Fruit fly (Drosophila melanogaster) whole organism, embryonic: ENCODE data around the gene CG15577.

Experiments used
- CG10321 ChIP-seq: fragments of 200-800 bp; sonication (Bioruptor generic); IDR thresholded peaks from 2 replicates; pipeline ENCODE4 v1.3.6; 2022; ENCODE audit warnings: missing biosample characterization, missing genetic modification characterization
- CG10959 ChIP-seq: fragments of 200-800 bp; sonication (Bioruptor generic); IDR thresholded peaks from 2 replicates; pipeline ENCODE4 v1.3.6; 2022; ENCODE audit warnings: missing biosample characterization, missing genetic modification characterization
- CG10979 ChIP-seq: fragments of 200-800 bp; sonication (Bioruptor generic); optimal IDR thresholded peaks from 2 replicates; lab custom pipeline; 2018; ENCODE audit warnings: missing biosample characterization, mild to moderate bottlenecking, missing genetic modification characterization, moderate library complexity
- CG11504 ChIP-seq: fragments of 200-800 bp; sonication (Bioruptor generic); optimal IDR thresholded peaks from 3 replicates; lab custom pipeline; 2019; ENCODE audit warnings: missing biosample characterization, mild to moderate bottlenecking, missing genetic modification characterization, moderate library complexity
- CG11695 ChIP-seq: fragments of 200-800 bp; sonication (Bioruptor generic); IDR thresholded peaks from 3 replicates; pipeline ENCODE4 v1.3.6; 2022; ENCODE audit warnings: missing biosample characterization, missing genetic modification characterization
- CG12299 ChIP-seq: fragments of 200-800 bp; sonication (Bioruptor generic); optimal IDR thresholded peaks from 2 replicates; lab custom pipeline; 2018; ENCODE audit warnings: missing biosample characterization, mild to moderate bottlenecking, missing genetic modification characterization
- CG13123 ChIP-seq: fragments of 200-800 bp; sonication (Bioruptor generic); optimal IDR thresholded peaks from 2 replicates; lab custom pipeline; 2016; ENCODE audit warnings: missing biosample characterization, missing genetic modification characterization
- CG18599 ChIP-seq: fragments of 200-800 bp; sonication (Bioruptor generic); optimal IDR thresholded peaks from 3 replicates; lab custom pipeline; 2017; ENCODE audit warnings: missing biosample characterization, missing genetic modification characterization, mild to moderate bottlenecking, moderate library complexity, missing genetic modification reagents
- CG2116 ChIP-seq: fragments of 200-800 bp; sonication (Bioruptor generic); optimal IDR thresholded peaks from 3 replicates; lab custom pipeline; 2018; ENCODE audit warnings: missing biosample characterization, mild to moderate bottlenecking, missing genetic modification characterization
- CG2875 ChIP-seq: fragments of 200-800 bp; sonication (Bioruptor generic); optimal IDR thresholded peaks from 2 replicates; lab custom pipeline; 2017; ENCODE audit warnings: missing biosample characterization, mild to moderate bottlenecking, missing genetic modification characterization, missing genetic modification reagents
- CG31365 ChIP-seq: fragments of 200-800 bp; sonication (Bioruptor generic); optimal IDR thresholded peaks from 2 replicates; lab custom pipeline; 2018; ENCODE audit warnings: missing biosample characterization, mild to moderate bottlenecking, missing genetic modification characterization
- CG3281 ChIP-seq: fragments of 200-800 bp; sonication (Bioruptor generic); optimal IDR thresholded peaks from 3 replicates; lab custom pipeline; 2017; ENCODE audit warnings: missing biosample characterization, mild to moderate bottlenecking, missing genetic modification characterization
- CG3847 ChIP-seq: fragments of 200-800 bp; sonication (Bioruptor generic); IDR thresholded peaks from 2 replicates; pipeline ENCODE4 v1.3.6; 2022; ENCODE audit warnings: missing biosample characterization, missing genetic modification characterization
- CG5245 ChIP-seq: fragments of 200-800 bp; sonication (Bioruptor generic); optimal IDR thresholded peaks from 3 replicates; lab custom pipeline; 2016; ENCODE audit warnings: missing biosample characterization, missing genetic modification characterization
- CG5953 ChIP-seq: fragments of 200-800 bp; sonication (Bioruptor generic); IDR thresholded peaks from 2 replicates; pipeline ENCODE4 v1.3.6; 2022; ENCODE audit warnings: missing biosample characterization, missing genetic modification characterization
- CG6272 ChIP-seq: fragments of 200-800 bp; sonication (Bioruptor generic); IDR thresholded peaks from 2 replicates; pipeline ENCODE4 v1.3.6; 2022; ENCODE audit warnings: missing biosample characterization, missing genetic modification characterization
- CG7271 ChIP-seq: fragments of 200-800 bp; sonication (Bioruptor generic); optimal IDR thresholded peaks from 2 replicates; lab custom pipeline; 2018; ENCODE audit warnings: missing biosample characterization, mild to moderate bottlenecking, missing genetic modification characterization, moderate library complexity
- CG7556 ChIP-seq: fragments of 200-800 bp; sonication (Bioruptor generic); optimal IDR thresholded peaks from 2 replicates; lab custom pipeline; 2017; ENCODE audit warnings: missing biosample characterization, mild to moderate bottlenecking, missing genetic modification characterization
- Dek ChIP-seq: fragments of 200-800 bp; sonication (Bioruptor generic); optimal IDR thresholded peaks from 3 replicates; lab custom pipeline; 2019; ENCODE audit warnings: missing biosample characterization, mild to moderate bottlenecking, missing genetic modification characterization, moderate library complexity
- E2f1 ChIP-seq: fragments of 200-800 bp; sonication (Bioruptor generic); IDR thresholded peaks from 2 replicates; pipeline ENCODE4 v1.3.6; 2022; ENCODE audit warnings: missing biosample characterization, missing genetic modification characterization
- Gug ChIP-seq: fragments of 200-800 bp; sonication (Bioruptor generic); IDR thresholded peaks from 4 replicates; pipeline ENCODE4 v1.3.6; 2022; ENCODE audit warnings: missing biosample characterization, missing genetic modification characterization
- Hr51 ChIP-seq, 2 experiments: fragments of 200-800 bp; sonication (Bioruptor generic); optimal IDR thresholded peaks; 2 replicates in 1 of 2; 3 replicates in 1 of 2; lab custom pipeline; 2016 to 2018; ENCODE audit warnings: missing biosample characterization in 2 of 2, missing genetic modification characterization in 2 of 2, mild to moderate bottlenecking in 1 of 2, moderate library complexity in 1 of 2
- Lim3 ChIP-seq: fragments of 200-800 bp; sonication (Bioruptor generic); IDR thresholded peaks from 2 replicates; pipeline ENCODE4 v1.3.6; 2022; ENCODE audit warnings: missing biosample characterization, missing genetic modification characterization
- Lpt ChIP-seq: fragments of >200 bp; optimal IDR thresholded peaks from 2 replicates; lab custom pipeline; 2018; ENCODE audit warnings: missing biosample characterization, missing genetic modification characterization
- Meics ChIP-seq: fragments of 200-800 bp; sonication (Bioruptor generic); optimal IDR thresholded peaks from 2 replicates; lab custom pipeline; 2017; ENCODE audit warnings: missing biosample characterization, mild to moderate bottlenecking, missing genetic modification characterization
- NFAT ChIP-seq: fragments of 200-800 bp; sonication (Bioruptor generic); IDR thresholded peaks from 2 replicates; pipeline ENCODE4 v1.3.6; 2022; ENCODE audit warnings: missing biosample characterization, missing genetic modification characterization
- Ptx1 ChIP-seq: fragments of 200-800 bp; sonication (Bioruptor generic); IDR thresholded peaks from 2 replicates; pipeline ENCODE4 v1.3.6; 2022; ENCODE audit warnings: missing biosample characterization, missing genetic modification characterization
- Sox102F ChIP-seq: fragments of 200-800 bp; sonication (Bioruptor generic); optimal IDR thresholded peaks from 2 replicates; lab custom pipeline; 2018; ENCODE audit warnings: missing biosample characterization, mild to moderate bottlenecking, missing genetic modification characterization, moderate library complexity
- Xrp1 ChIP-seq: fragments of 200-800 bp; sonication (Bioruptor generic); IDR thresholded peaks from 2 replicates; pipeline ENCODE4 v1.3.6; 2022; ENCODE audit warnings: missing biosample characterization, missing genetic modification characterization
- ap ChIP-seq: fragments of 200-800 bp; sonication (Bioruptor generic); IDR thresholded peaks from 2 replicates; pipeline ENCODE4 v1.3.6; 2022; ENCODE audit warnings: missing biosample characterization, missing genetic modification characterization
- az2 ChIP-seq: fragments of 200-800 bp; sonication (Bioruptor generic); optimal IDR thresholded peaks from 3 replicates; lab custom pipeline; 2016; ENCODE audit warnings: missing biosample characterization, missing genetic modification characterization
- bab2 ChIP-seq: fragments of 200-800 bp; sonication (Bioruptor generic); optimal IDR thresholded peaks from 2 replicates; lab custom pipeline; 2016; ENCODE audit warnings: missing biosample characterization, missing genetic modification characterization
- dan ChIP-seq: fragments of 200-800 bp; sonication (Bioruptor generic); IDR thresholded peaks from 2 replicates; pipeline ENCODE4 v1.3.6; 2022; ENCODE audit warnings: missing biosample characterization, missing genetic modification characterization
- dmrt99B ChIP-seq: fragments of 200-800 bp; sonication (Bioruptor generic); optimal IDR thresholded peaks from 2 replicates; lab custom pipeline; 2018; ENCODE audit warnings: missing biosample characterization, mild to moderate bottlenecking, missing genetic modification characterization, moderate library complexity
- fd102C ChIP-seq: fragments of 200-800 bp; sonication (Bioruptor generic); optimal IDR thresholded peaks from 2 replicates; lab custom pipeline; 2018; ENCODE audit warnings: missing biosample characterization, mild to moderate bottlenecking, missing genetic modification characterization, moderate library complexity
- gsb ChIP-seq: fragments of 200-800 bp; sonication (Bioruptor generic); IDR thresholded peaks from 2 replicates; pipeline ENCODE4 v1.3.6; 2022; ENCODE audit warnings: missing biosample characterization, missing genetic modification characterization
- kah ChIP-seq: fragments of 200-800 bp; sonication (Bioruptor generic); optimal IDR thresholded peaks from 2 replicates; lab custom pipeline; 2018; ENCODE audit warnings: missing biosample characterization, mild to moderate bottlenecking, missing genetic modification characterization
- kay ChIP-seq: fragments of 200-800 bp; sonication (Bioruptor generic); optimal IDR thresholded peaks from 2 replicates; lab custom pipeline; 2016; ENCODE audit warnings: missing biosample characterization, missing genetic modification characterization
- nerfin-1 ChIP-seq: fragments of 200-800 bp; sonication (Bioruptor generic); optimal IDR thresholded peaks from 3 replicates; lab custom pipeline; 2019; ENCODE audit warnings: missing biosample characterization, mild to moderate bottlenecking, missing genetic modification characterization, moderate library complexity
- nmo ChIP-seq: fragments of 200-800 bp; sonication (Bioruptor generic); optimal IDR thresholded peaks from 2 replicates; lab custom pipeline; 2018; ENCODE audit warnings: missing biosample characterization, mild to moderate bottlenecking, missing genetic modification characterization, moderate library complexity
- pros ChIP-seq: fragments of 200-800 bp; sonication (Bioruptor generic); optimal IDR thresholded peaks from 3 replicates; lab custom pipeline; 2019; ENCODE audit warnings: missing biosample characterization, mild to moderate bottlenecking, missing genetic modification characterization, moderate library complexity
- sd ChIP-seq: fragments of 200-800 bp; sonication (Bioruptor generic); optimal IDR thresholded peaks from 3 replicates; lab custom pipeline; 2018; ENCODE audit warnings: missing biosample characterization, mild to moderate bottlenecking, missing genetic modification characterization, moderate library complexity
- sens ChIP-seq: fragments of 200-800 bp; sonication (Bioruptor generic); peaks from one replicate; lab custom pipeline; 2016; ENCODE audit warnings: missing biosample characterization, missing genetic modification characterization
- slp2 ChIP-seq: fragments of 200-800 bp; sonication (Bioruptor generic); optimal IDR thresholded peaks from 2 replicates; lab custom pipeline; 2016; ENCODE audit warnings: missing biosample characterization, missing genetic modification characterization
- toy ChIP-seq: fragments of 200-800 bp; sonication (Bioruptor generic); IDR thresholded peaks from 2 replicates; pipeline ENCODE4 v1.3.6; 2022; ENCODE audit warnings: missing biosample characterization, missing genetic modification characterization
- unc-4 ChIP-seq: fragments of 200-800 bp; sonication (Bioruptor generic); IDR thresholded peaks from 2 replicates; pipeline ENCODE4 v1.3.6; 2022; ENCODE audit warnings: missing biosample characterization, missing genetic modification characterization; ENCODE audit not compliant: partially characterized antibody
- usp ChIP-seq: fragments of >200 bp; optimal IDR thresholded peaks from 2 replicates; lab custom pipeline; 2017; ENCODE audit warnings: missing biosample characterization, missing genetic modification characterization
- vnd ChIP-seq: fragments of 200-800 bp; sonication (Bioruptor generic); IDR thresholded peaks from 3 replicates; pipeline ENCODE4 v1.3.6; 2022; ENCODE audit warnings: missing biosample characterization, missing genetic modification characterization; ENCODE audit not compliant: partially characterized antibody
- zen2 ChIP-seq: fragments of 200-800 bp; sonication (Bioruptor generic); IDR thresholded peaks from 3 replicates; pipeline ENCODE4 v1.3.6; 2022; ENCODE audit warnings: missing biosample characterization, missing genetic modification characterization; ENCODE audit not compliant: partially characterized antibody
- zf30C ChIP-seq: fragments of 200-800 bp; sonication (Bioruptor generic); optimal IDR thresholded peaks from 3 replicates; lab custom pipeline; 2018; ENCODE audit warnings: missing biosample characterization, mild to moderate bottlenecking, missing genetic modification characterization
- zfh2 ChIP-seq: fragments of 200-800 bp; sonication (Bioruptor generic); optimal IDR thresholded peaks from 2 replicates; lab custom pipeline; 2016; ENCODE audit warnings: missing biosample characterization, missing genetic modification characterization

Gene CG15577

DNA sequence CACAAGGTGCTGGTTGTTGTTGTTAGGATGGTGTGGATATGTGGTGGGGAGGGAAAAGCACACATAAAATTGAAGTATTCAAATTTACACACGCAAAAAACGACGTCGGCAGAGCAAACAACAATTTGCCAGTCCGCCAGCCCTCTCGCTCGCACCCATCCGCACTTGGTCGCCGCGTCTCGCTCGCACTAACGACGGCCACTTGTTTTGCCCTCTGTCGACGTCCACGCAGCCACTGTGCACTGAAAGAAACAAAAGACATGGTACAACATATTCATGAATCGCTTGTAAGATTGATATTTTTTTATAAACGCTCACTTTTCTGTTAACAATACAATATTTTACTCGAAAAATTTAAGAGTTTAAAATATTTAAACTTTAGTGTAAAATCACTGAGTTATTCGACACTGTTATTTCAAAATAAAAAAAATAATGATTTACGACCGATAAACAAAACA, 47.1 kb upstream of the CG15577 start (continued):
- TF ChIP-seq CG12299 (tag; lab: Kevin White, UChicago) (peak; percentile 27), nerfin-1 (tag; lab: Kevin White, UChicago) (no peak), CG11695 (GFP tag; lab: Robert Waterston, UW) (peak; percentile 69; the same call in 2 of the 3 replicates), ap (GFP tag; lab: Robert Waterston, UW) (no peak), pros (GFP tag; lab: Kevin White, UChicago) (no peak), CG13123 (GFP tag; lab: Kevin White, UChicago) (no peak), Meics (GFP tag; lab: Kevin White, UChicago) (peak; percentile 83), Lim3 (GFP tag; lab: Robert Waterston, UW) (no peak), Sox102F (peak; percentile 65), az2 (GFP tag; lab: Kevin White, UChicago) (peak; percentile 53), CG11504 (tag; lab: Kevin White, UChicago) (peak; percentile 76), CG3847 (GFP tag; lab: Robert Waterston, UW) (0 out of 2 replicates have a peak, but pooled peaks have one; percentile 38), dmrt99B (tag; lab: Kevin White, UChicago) (peak; percentile 66), Gug (GFP tag; lab: Robert Waterston, UW) (peak; percentile 27; the same call in 2 of the 4 replicates), NFAT (GFP tag; lab: Robert Waterston, UW) (no peak), CG7271 (tag; lab: Kevin White, UChicago) (no peak), CG7556 (GFP tag; lab: Kevin White, UChicago) (peak; percentile 60), CG10959 (GFP tag; lab: Robert Waterston, UW) (no peak; the same call in 1 of the 2 replicates), Hr51 (GFP tag; optimal IDR thresholded peaks at IDR 0.05; lab: Kevin White, UChicago) (peak; percentile 10 to 74), dan (GFP tag; lab: Robert Waterston, UW) (no peak), CG5953 (GFP tag; lab: Robert Waterston, UW) (no peak), CG10321 (GFP tag; lab: Robert Waterston, UW) (no peak), Xrp1 (peak; percentile 69), kay (GFP tag; lab: Kevin White, UChicago) (no peak), CG2116 (GFP tag; lab: Kevin White, UChicago) (peak; percentile 28), zf30C (peak; percentile 39), Lpt (no peak), CG10979 (tag; lab: Kevin White, UChicago) (peak; percentile 37), CG3281 (GFP tag; lab: Kevin White, UChicago) (peak; percentile 79), sd (tag; lab: Kevin White, UChicago) (peak; percentile 15), nmo (GFP tag; lab: Kevin White, UChicago) (peak; percentile 70), bab2 (GFP tag; lab: Kevin White, UChicago) (peak; percentile 37), zfh2 (peak; percentile 70), sens (GFP tag; lab: Kevin White, UChicago) (peak; percentile 68), unc-4 (no peak), Ptx1 (GFP tag; lab: Robert Waterston, UW) (peak; percentile 65), Dek (tag; lab: Kevin White, UChicago) (peak; percentile 53), vnd (GFP tag; lab: Robert Waterston, UW) (no peak), CG2875 (GFP tag; lab: Kevin White, UChicago) (no peak), CG5245 (GFP tag; lab: Kevin White, UChicago) (no peak), kah (peak; percentile 76), gsb (peak; percentile 38; the same call in 1 of the 2 replicates), CG31365 (tag; lab: Kevin White, UChicago) (no peak), fd102C (GFP tag; lab: Kevin White, UChicago) (no peak), usp (GFP tag; lab: Kevin White, UChicago) (no peak), CG6272 (GFP tag; lab: Robert Waterston, UW) (peak; percentile 31), toy (GFP tag; lab: Robert Waterston, UW) (no peak), CG18599 (peak; percentile 69), zen2 (GFP tag; lab: Robert Waterston, UW) (no peak), E2f1 (GFP tag; lab: Robert Waterston, UW) (no peak; the same call in 1 of the 2 replicates), slp2 (GFP tag; lab: Kevin White, UChicago) (peak; percentile 27)
